Worm (Caenorhabditis elegans): Measurements from ENCODE around the gene fbxa-184.

The fbxa-184 gene

ce11 chrII:1731932-1732331, 21.9 kb downstream of the fbxa-184 start, which contains the start of gene ceh-82:
ceh-82 (plus strand) TSS chrII:1732232.
- TF ChIP-seq ccch-3 (GFP tag; optimal IDR thresholded peaks at IDR 0.05) (no peak), ceh-40 (GFP tag; IDR thresholded peaks at IDR 0.05) (no peak)

DNA sequence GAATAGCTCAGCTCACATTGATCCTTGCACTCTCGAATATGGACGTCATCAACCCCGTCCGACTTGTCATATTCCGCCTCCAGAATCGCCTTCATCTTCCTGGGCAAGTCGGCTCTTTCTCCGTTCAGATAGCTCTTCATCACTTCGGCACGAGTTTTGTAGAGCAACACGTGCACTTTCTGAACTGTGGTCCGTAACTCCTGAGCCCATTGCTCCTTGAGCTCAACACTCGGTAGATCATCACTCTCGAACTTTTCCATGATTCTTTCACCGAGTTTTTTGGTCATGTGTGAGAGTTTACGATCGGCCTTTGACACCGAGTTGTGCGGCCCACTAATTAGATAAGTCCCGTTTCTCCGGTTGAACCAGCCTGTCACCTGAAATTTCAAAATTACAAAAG, 25.1 kb downstream of the fbxa-184 start:
- no peak for TF ChIP-seq rcor-1 (GFP tag; IDR thresholded peaks at IDR 0.05)
- no peak for TF ChIP-seq dox-1 (GFP tag; IDR thresholded peaks at IDR 0.05)
- no peak for TF ChIP-seq ceh-27 (GFP tag; optimal IDR thresholded peaks at IDR 0.05)
- no peak for TF ChIP-seq Y95B8A.8 (GFP tag; IDR thresholded peaks at IDR 0.05)
- TF ChIP-seq attf-6 (GFP tag; IDR thresholded peaks at IDR 0.05) = no peak

DNA sequence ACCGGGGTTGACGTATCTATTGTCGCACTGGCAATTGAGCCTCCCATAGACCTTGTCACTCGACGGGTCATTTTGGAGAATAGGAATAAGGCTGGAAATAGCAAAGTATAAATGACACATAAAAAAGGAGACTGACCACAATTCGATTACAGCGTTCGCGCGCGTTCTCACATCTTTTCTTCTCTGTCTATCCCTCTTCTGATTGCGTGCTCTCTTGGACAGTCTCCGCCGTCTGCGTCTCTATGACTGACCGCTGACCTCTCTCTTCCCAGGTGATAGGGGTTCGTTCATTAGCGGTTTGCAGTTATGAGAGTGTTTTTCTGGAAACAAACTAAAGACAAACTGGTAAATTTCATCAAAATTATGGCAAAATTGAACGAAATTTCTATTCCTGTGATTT, 26.3 kb downstream of the fbxa-184 start, which contains the start of gene ceh-83:
TSS of gene ceh-83 (minus strand) at position 181 of the 400 bp plus-strand sequence.
- TF ChIP-seq hmg-1.2 (GFP tag; IDR thresholded peaks at IDR 0.05) = peak; percentile 92
- no peak for TF ChIP-seq ztf-3 (GFP tag; optimal IDR thresholded peaks at IDR 0.05)
- no peak for TF ChIP-seq Y95B8A.8 (GFP tag; IDR thresholded peaks at IDR 0.05)
- TF ChIP-seq pbrm-1 (GFP tag; IDR thresholded peaks at IDR 0.05) = 0 out of 2 replicates have a peak, but pooled peaks have one; percentile 25
- TF ChIP-seq aptf-2 (GFP tag; conservative IDR thresholded peaks at IDR 0.05) = 0 out of 2 replicates have a peak, but pooled peaks have one; percentile 52
- TF ChIP-seq F57A8.1 (GFP tag; optimal IDR thresholded peaks at IDR 0.05) = no peak
- TF ChIP-seq ekl-4 (GFP tag; IDR thresholded peaks at IDR 0.05) = no peak

DNA sequence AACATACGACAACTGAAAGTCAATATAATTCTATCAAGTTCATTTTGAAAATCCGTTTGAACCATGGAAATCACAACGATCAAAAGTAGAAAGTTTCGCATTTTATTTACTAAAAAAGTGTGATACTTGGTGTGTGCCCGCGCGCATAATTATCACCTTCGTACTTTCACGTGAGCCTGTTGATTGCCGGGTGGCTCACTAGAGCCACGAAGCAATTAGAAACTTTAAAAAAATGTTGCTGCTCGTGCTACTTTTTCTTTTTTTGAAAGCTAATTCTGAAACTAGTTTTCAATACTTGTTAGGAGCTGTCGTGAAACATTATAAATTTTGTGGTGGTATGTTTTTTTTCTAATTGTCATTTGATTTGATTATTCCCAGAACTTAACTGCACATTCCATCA, 28.8 kb downstream of the fbxa-184 start, which contains the start of the genes irld-9 and irld-33:
TSS of gene irld-9 (minus strand) at position 101 of the 400 bp plus-strand sequence.
TSS of gene irld-33 (plus strand) at position 209 of the 400 bp plus-strand sequence.
- TF ChIP-seq hsf-1 (GFP tag; IDR thresholded peaks at IDR 0.05) (no peak), somi-1 (GFP tag; optimal IDR thresholded peaks at IDR 0.05) (no peak), Y79H2A.3 (GFP tag; conservative IDR thresholded peaks at IDR 0.05) (no peak), mcd-1 (GFP tag; IDR thresholded peaks at IDR 0.05) (no peak), ztf-3 (GFP tag; optimal IDR thresholded peaks at IDR 0.05) (no peak), attf-3 (GFP tag; conservative IDR thresholded peaks at IDR 0.05) (no peak), madf-10 (tag; optimal IDR thresholded peaks at IDR 0.05) (no peak), ztf-28 (GFP tag; IDR thresholded peaks at IDR 0.05) (no peak), mxl-1 (tag; optimal IDR thresholded peaks at IDR 0.05) (no peak), efl-1 (GFP tag; optimal IDR thresholded peaks at IDR 0.05) (no peak), him-1 (tag; optimal IDR thresholded peaks at IDR 0.05) (no peak)

- no peak for TF ChIP-seq somi-1 (GFP tag; optimal IDR thresholded peaks at IDR 0.05)
- TF ChIP-seq snpc-1.1 (tag; optimal IDR thresholded peaks at IDR 0.05; ENCODE audit: insufficient read depth) = no peak
- no peak for TF ChIP-seq ceh-79 (tag; optimal IDR thresholded peaks at IDR 0.05)
- TF ChIP-seq dpl-1 (GFP tag; optimal IDR thresholded peaks at IDR 0.05) = no peak
- no peak for TF ChIP-seq F23B12.7 (tag; optimal IDR thresholded peaks at IDR 0.05; ENCODE audit: insufficient read depth)
- no peak for TF ChIP-seq F10E7.11 (tag; optimal IDR thresholded peaks at IDR 0.05)
- no peak for TF ChIP-seq nhr-179 (tag; optimal IDR thresholded peaks at IDR 0.05)
- TF ChIP-seq Y56A3A.18 (GFP tag; IDR thresholded peaks at IDR 0.05) = no peak
- no peak for TF ChIP-seq snpc-3.4 (tag; optimal IDR thresholded peaks at IDR 0.05)
- no peak for TF ChIP-seq akir-1 (GFP tag; optimal IDR thresholded peaks at IDR 0.05)
- TF ChIP-seq let-607 (tag; optimal IDR thresholded peaks at IDR 0.05) = no peak
- no peak for TF ChIP-seq lsl-1 (GFP tag; optimal IDR thresholded peaks at IDR 0.05)
- TF ChIP-seq lin-40 (tag; optimal IDR thresholded peaks at IDR 0.05) = no peak
- TF ChIP-seq C17E4.6 (GFP tag; IDR thresholded peaks at IDR 0.05) = no peak
- no peak for TF ChIP-seq T26A5.8 (tag; optimal IDR thresholded peaks at IDR 0.05)
Measured at ce11 chrII:1741248-1741647, 31.2 kb downstream of the fbxa-184 start, which contains the start of gene K07G6.1. K07G6.1 (plus strand) TSS chrII:1741548.

Measured in whole organism, young adult.